Worm (Caenorhabditis elegans): Measurements from ENCODE around the gene sir-2.1.
A peak's percentile ranks its signal among the peaks of the same experiment; 100 is the strongest.

Gene sir-2.1

ce11 chrIV:10366018-10366417 is at the start of gene sir-2.1:
sir-2.1 (minus strand) TSS chrIV:10366229.
- TF ChIP-seq nhr-84 (tag; optimal IDR thresholded peaks at IDR 0.05) = no peak
- no peak for TF ChIP-seq ceh-8 (GFP tag; optimal IDR thresholded peaks at IDR 0.05)
- TF ChIP-seq sptf-1 (tag; optimal IDR thresholded peaks at IDR 0.05) = no peak
- TF ChIP-seq nhr-77 (tag; optimal IDR thresholded peaks at IDR 0.05) = no peak
- no peak for TF ChIP-seq lin-39 (tag; optimal IDR thresholded peaks at IDR 0.05)
- TF ChIP-seq nhr-237 (tag; optimal IDR thresholded peaks at IDR 0.05) = no peak
- TF ChIP-seq tlp-1 (tag; optimal IDR thresholded peaks at IDR 0.05) = no peak
- TF ChIP-seq nhr-85 (tag) = no peak
- no peak for TF ChIP-seq unc-30 (tag; optimal IDR thresholded peaks at IDR 0.05)
- TF ChIP-seq mdl-1 (tag; optimal IDR thresholded peaks at IDR 0.05) = no peak
- no peak for TF ChIP-seq ztf-4 (tag; optimal IDR thresholded peaks at IDR 0.05)
- no peak for TF ChIP-seq F16B12.6 (tag; optimal IDR thresholded peaks at IDR 0.05)
- TF ChIP-seq mab-9 (GFP tag; IDR thresholded peaks at IDR 0.05) = no peak
- peak; percentile 19 for TF ChIP-seq skn-1 (tag; optimal IDR thresholded peaks at IDR 0.05)
- TF ChIP-seq nhr-12 (tag; optimal IDR thresholded peaks at IDR 0.05) = no peak
- TF ChIP-seq sox-4 (tag; optimal IDR thresholded peaks at IDR 0.05) = no peak
- no peak for TF ChIP-seq nhr-28 (tag; optimal IDR thresholded peaks at IDR 0.05)
- no peak for TF ChIP-seq Y116A8C.19 (tag; optimal IDR thresholded peaks at IDR 0.05; ENCODE audit: borderline replicate concordance)
- TF ChIP-seq lin-13 (GFP tag; optimal IDR thresholded peaks at IDR 0.05) = no peak
- no peak for TF ChIP-seq C04F5.9 (tag; optimal IDR thresholded peaks at IDR 0.05)
- TF ChIP-seq tbx-2 (tag; optimal IDR thresholded peaks at IDR 0.05) = peak; percentile 68
- TF ChIP-seq snpc-4 (tag; optimal IDR thresholded peaks at IDR 0.05) = peak; percentile 24
- no peak for TF ChIP-seq alr-1 (tag; optimal IDR thresholded peaks at IDR 0.05; ENCODE audit: borderline replicate concordance)
- TF ChIP-seq lin-15B (tag; optimal IDR thresholded peaks at IDR 0.05) = no peak
- peak; percentile 74 for TF ChIP-seq nhr-47 (tag; optimal IDR thresholded peaks at IDR 0.05)
- TF ChIP-seq fkh-10 (GFP tag; optimal IDR thresholded peaks at IDR 0.05) = no peak
- no peak for TF ChIP-seq aly-2 (tag; optimal IDR thresholded peaks at IDR 0.05)
- no peak for TF ChIP-seq lir-3 (tag; optimal IDR thresholded peaks at IDR 0.05; ENCODE audit: poor library complexity)
- peak; percentile 75 for TF ChIP-seq nhr-71 (tag; optimal IDR thresholded peaks at IDR 0.05)
- TF ChIP-seq elt-3 (tag; optimal IDR thresholded peaks at IDR 0.05) = no peak
- TF ChIP-seq isw-1 (GFP tag; IDR thresholded peaks at IDR 0.05) = peak; percentile 30; the same call in 1 of the 2 replicates
- TF ChIP-seq nhr-20 (tag; optimal IDR thresholded peaks at IDR 0.05) = peak; percentile 49
- no peak for TF ChIP-seq lin-14 (GFP tag; optimal IDR thresholded peaks at IDR 0.05)
- TF ChIP-seq ceh-63 (GFP tag; optimal IDR thresholded peaks at IDR 0.05) = no peak
- TF ChIP-seq fos-1 (tag; optimal IDR thresholded peaks at IDR 0.05) = no peak
- peak; percentile 9 to 38 (median 19) for TF ChIP-seq ceh-82 (tag; optimal IDR thresholded peaks at IDR 0.05)
- no peak for TF ChIP-seq hpl-2 (GFP tag; optimal IDR thresholded peaks at IDR 0.05)
- TF ChIP-seq swsn-7 (tag; optimal IDR thresholded peaks at IDR 0.05) = peak; percentile 64
- TF ChIP-seq ceh-88 (GFP tag; IDR thresholded peaks at IDR 0.05) = no peak
- TF ChIP-seq mef-2 (tag; optimal IDR thresholded peaks at IDR 0.05) = no peak
- no peak for TF ChIP-seq zag-1 (tag; optimal IDR thresholded peaks at IDR 0.05)
- TF ChIP-seq hlh-4 (tag; optimal IDR thresholded peaks at IDR 0.05) = no peak
- TF ChIP-seq C16A3.4 (tag; optimal IDR thresholded peaks at IDR 0.05) = peak; percentile 52
- TF ChIP-seq aha-1 (tag; optimal IDR thresholded peaks at IDR 0.05) = no peak
- no peak for TF ChIP-seq unc-98 (GFP tag; IDR thresholded peaks at IDR 0.05)
- no peak for TF ChIP-seq ztf-11 (tag; optimal IDR thresholded peaks at IDR 0.05)
- peak; percentile 68 for TF ChIP-seq xbp-1 (tag; optimal IDR thresholded peaks at IDR 0.05)
- peak; percentile 58 for TF ChIP-seq dsc-1 (tag; optimal IDR thresholded peaks at IDR 0.05)
- peak; percentile 10 for TF ChIP-seq jun-1 (tag; optimal IDR thresholded peaks at IDR 0.05)
- peak; percentile 23 for TF ChIP-seq pax-3 (tag; optimal IDR thresholded peaks at IDR 0.05)
- peak; percentile 7 for TF ChIP-seq unc-130 (tag; optimal IDR thresholded peaks at IDR 0.05)
- TF ChIP-seq unc-62 (GFP tag; optimal IDR thresholded peaks at IDR 0.05) = no peak
- peak; percentile 57 to 76 for TF ChIP-seq lin-35 (GFP tag; optimal IDR thresholded peaks at IDR 0.05)
- TF ChIP-seq snu-23 (GFP tag; optimal IDR thresholded peaks at IDR 0.05) = peak; percentile 67
- no peak for TF ChIP-seq irx-1 (tag; optimal IDR thresholded peaks at IDR 0.05)
